Fruit fly (Drosophila melanogaster): ENCODE data around the gene alphaCOP.

DNA sequence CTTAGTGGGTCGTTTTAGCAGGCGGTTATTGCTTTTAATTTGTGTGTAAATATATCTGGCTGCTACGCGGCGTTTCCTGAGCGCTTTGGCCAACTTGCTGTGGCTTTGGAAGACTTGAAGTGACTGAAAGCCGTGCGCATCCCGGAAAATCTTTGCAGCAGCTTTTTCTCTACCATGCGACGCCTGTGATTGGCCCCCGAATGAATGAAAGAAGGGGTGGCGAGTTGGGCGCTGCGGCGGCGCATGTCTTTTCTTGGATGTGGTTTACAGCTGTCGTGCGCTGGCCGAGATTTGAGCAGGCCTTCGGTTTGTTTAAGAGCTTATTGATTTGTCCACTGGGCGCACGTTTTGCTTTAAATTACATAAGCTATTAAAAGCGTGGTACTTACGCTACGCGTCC is 18.5 kb upstream of the alphaCOP start:
- no peak for TF ChIP-seq CG15336 (GFP tag; IDR thresholded peaks at IDR 0.05)
- TF ChIP-seq Blimp-1 (GFP tag; optimal IDR thresholded peaks at IDR 0.05): no peak
- no peak for TF ChIP-seq Lpt (GFP tag; optimal IDR thresholded peaks at IDR 0.05)
- no peak for TF ChIP-seq CG32006 (GFP tag; optimal IDR thresholded peaks at IDR 0.05)
- TF ChIP-seq CG31627 (GFP tag; optimal IDR thresholded peaks at IDR 0.05): no peak
- TF ChIP-seq CG16779 (tag; optimal IDR thresholded peaks at IDR 0.05): no peak
- TF ChIP-seq Hr38 (GFP tag; optimal IDR thresholded peaks at IDR 0.05): no peak
- TF ChIP-seq CG6854 (GFP tag; optimal IDR thresholded peaks at IDR 0.05): no peak

Data from whole organism, prepupa.